Fruit fly (Drosophila melanogaster): Measurements from ENCODE around the gene TP53INP.
A peak's percentile ranks its signal among the peaks of the same experiment; 100 is the strongest.

The TP53INP gene

DNA sequence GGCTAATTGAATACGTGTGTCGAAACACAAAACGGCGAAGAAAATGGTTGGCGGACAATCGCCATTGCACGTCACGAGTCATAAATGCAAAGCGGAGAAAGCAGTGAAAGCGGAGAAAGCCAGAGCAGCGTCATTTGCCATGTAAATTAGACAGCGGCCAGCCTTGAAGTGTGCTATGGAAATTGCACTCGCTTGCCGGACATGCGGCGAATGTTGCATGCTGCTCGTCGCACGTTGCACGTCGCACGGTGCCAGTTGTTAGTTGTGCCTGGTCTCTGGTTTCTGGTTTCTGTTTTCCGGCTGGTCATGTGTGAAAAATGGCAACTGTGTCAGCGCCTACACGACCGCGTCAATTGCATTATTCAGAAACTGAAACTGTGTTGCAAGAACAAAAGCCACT is 29.2 kb upstream of the TP53INP start:
- TF ChIP-seq psq (optimal IDR thresholded peaks at IDR 0.05) (no peak), CG8478 (optimal IDR thresholded peaks at IDR 0.05) (no peak), Dll (optimal IDR thresholded peaks at IDR 0.05) (no peak), EcR (GFP tag; optimal IDR thresholded peaks at IDR 0.05) (no peak)

DNA sequence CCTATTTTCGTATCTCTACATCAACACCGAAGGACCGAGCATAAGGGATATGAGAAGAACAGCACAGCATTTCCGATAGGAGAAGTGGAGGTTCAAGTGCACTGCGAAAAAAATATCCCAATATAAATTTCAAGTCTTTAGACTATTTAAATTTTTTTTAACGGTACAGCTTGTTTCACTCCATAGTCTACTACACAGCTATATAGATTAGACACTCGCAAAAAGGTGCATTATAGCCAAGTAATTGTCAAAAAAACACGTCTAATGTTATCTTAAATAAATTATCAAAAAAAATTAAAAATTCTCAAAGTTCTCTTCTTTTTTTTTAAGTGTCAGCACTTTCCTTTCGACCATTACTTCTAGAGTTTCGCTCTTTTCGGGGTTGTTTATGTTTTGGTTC is 27.8 kb upstream of the TP53INP start:
- no peak for TF ChIP-seq Dll (optimal IDR thresholded peaks at IDR 0.05)
- TF ChIP-seq pan (optimal IDR thresholded peaks at IDR 0.05): no peak
- TF ChIP-seq EcR (GFP tag; optimal IDR thresholded peaks at IDR 0.05): no peak
- no peak for TF ChIP-seq usp (GFP tag; optimal IDR thresholded peaks at IDR 0.05)
- TF ChIP-seq psq (optimal IDR thresholded peaks at IDR 0.05): no peak

dm6 chr3L:4380231-4380645 is 26.5 kb upstream of the TP53INP start, which contains the start of gene DopEcR:
Gene DopEcR (minus strand): TSS chr3L:4380387.
- TF ChIP-seq Dll (optimal IDR thresholded peaks at IDR 0.05) (peak; percentile 41), usp (GFP tag; optimal IDR thresholded peaks at IDR 0.05) (no peak)

DNA sequence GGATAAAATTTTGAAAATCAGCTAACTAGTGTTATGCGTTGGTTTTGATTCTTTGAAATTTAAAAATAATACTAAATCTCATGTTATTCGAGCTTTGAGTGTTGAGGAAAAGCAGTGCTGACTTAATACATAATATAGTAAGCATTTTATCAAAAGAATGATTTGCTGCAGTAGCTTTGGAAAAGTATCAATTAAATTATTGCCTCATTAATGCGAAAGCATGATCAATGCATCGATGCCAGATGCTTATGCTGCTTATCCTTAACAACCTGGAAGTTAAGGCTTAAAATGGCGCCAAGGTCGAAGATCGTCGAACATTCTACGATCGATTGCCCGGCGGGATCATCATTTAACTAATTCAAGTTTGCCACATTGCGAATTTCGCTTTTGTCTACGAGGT is 25.2 kb upstream of the TP53INP start, which contains the start of gene CG32240:
Gene CG32240 (minus strand): TSS at position 101 of the 400 bp plus-strand sequence.
- no peak for TF ChIP-seq usp (GFP tag; optimal IDR thresholded peaks at IDR 0.05)
- no peak for TF ChIP-seq psq (optimal IDR thresholded peaks at IDR 0.05)
- TF ChIP-seq pan (optimal IDR thresholded peaks at IDR 0.05): no peak
- TF ChIP-seq CG8478 (optimal IDR thresholded peaks at IDR 0.05): no peak
- TF ChIP-seq Dll (optimal IDR thresholded peaks at IDR 0.05): no peak
- no peak for TF ChIP-seq EcR (GFP tag; optimal IDR thresholded peaks at IDR 0.05)

- no peak for TF ChIP-seq psq (optimal IDR thresholded peaks at IDR 0.05)
- no peak for TF ChIP-seq usp (GFP tag; optimal IDR thresholded peaks at IDR 0.05)
- no peak for TF ChIP-seq pan (optimal IDR thresholded peaks at IDR 0.05)
- TF ChIP-seq Dll (optimal IDR thresholded peaks at IDR 0.05): no peak
- TF ChIP-seq CG8478 (optimal IDR thresholded peaks at IDR 0.05): no peak
- no peak for TF ChIP-seq EcR (GFP tag; optimal IDR thresholded peaks at IDR 0.05)
Measured at dm6 chr3L:4382581-4382980, 24.2 kb upstream of the TP53INP start.

dm6 chr3L:4383104-4383503 is 23.6 kb upstream of the TP53INP start:
- TF ChIP-seq CG8478 (optimal IDR thresholded peaks at IDR 0.05) (no peak), EcR (GFP tag; optimal IDR thresholded peaks at IDR 0.05) (no peak), psq (optimal IDR thresholded peaks at IDR 0.05) (no peak), Dll (optimal IDR thresholded peaks at IDR 0.05) (no peak), pan (optimal IDR thresholded peaks at IDR 0.05) (no peak), usp (GFP tag; optimal IDR thresholded peaks at IDR 0.05) (no peak)

DNA sequence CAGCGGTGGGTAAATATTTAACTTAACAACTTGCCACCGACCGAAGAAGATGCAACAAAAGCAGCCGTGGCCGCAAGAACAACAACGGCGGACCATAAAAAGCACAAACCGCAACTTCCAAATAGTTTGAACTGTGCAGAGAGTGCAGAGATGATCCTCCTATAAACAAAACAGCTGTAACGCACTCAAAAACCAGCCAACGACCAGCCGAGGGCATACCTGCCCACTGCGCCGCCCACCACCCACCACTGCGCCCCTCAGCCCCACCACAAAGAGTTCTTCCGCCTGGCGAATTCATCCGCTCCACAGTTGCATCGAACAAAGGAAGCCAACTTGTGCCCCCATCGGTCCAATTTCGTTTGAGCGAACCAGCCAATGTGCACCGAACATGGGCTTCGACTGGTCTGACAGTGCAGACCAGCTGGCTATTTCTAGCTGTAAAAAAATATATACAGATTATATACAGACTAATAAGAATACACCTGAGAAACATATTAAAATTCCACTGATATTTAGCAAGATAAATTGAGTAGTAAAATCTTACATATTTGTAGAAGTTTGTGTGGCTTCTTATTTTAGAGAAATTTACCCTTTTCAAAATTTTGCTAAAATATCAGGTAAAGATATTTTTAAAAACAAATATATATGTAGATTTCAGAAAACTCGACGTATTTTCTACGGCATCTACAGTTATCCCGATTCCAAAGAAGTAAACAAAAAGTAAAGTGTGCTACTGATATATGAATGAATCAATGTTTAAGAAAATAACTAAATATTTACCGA is 23.0 kb upstream of the TP53INP start:
- TF ChIP-seq Dll (optimal IDR thresholded peaks at IDR 0.05) (no peak), EcR (GFP tag; optimal IDR thresholded peaks at IDR 0.05) (no peak), pan (optimal IDR thresholded peaks at IDR 0.05) (no peak), CG8478 (optimal IDR thresholded peaks at IDR 0.05) (no peak), psq (optimal IDR thresholded peaks at IDR 0.05) (no peak), usp (GFP tag; optimal IDR thresholded peaks at IDR 0.05) (no peak)

DNA sequence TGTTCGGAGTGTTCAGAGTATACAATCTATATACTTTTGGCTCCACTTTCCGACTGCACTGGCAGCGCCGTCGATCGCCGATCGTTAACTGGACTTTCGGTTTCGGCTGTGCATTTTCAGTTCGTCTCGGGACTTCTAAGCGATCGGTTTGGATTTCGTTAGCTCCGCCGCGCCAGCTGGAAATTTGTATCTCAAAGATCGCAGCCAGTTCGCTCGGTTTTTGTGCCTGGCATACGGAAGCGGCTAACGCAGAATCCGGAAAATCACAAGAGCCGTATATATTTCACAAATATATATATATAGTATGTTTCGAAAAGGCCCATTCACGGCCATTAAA is 22.4 kb upstream of the TP53INP start, which contains the start of gene slow:
Gene slow (plus strand): TSS at position 117 of the 337 bp plus-strand sequence.
- TF ChIP-seq CG8478 (optimal IDR thresholded peaks at IDR 0.05) (no peak), psq (optimal IDR thresholded peaks at IDR 0.05) (no peak), usp (GFP tag; optimal IDR thresholded peaks at IDR 0.05) (no peak), Dll (optimal IDR thresholded peaks at IDR 0.05) (no peak), pan (optimal IDR thresholded peaks at IDR 0.05) (no peak), EcR (GFP tag; optimal IDR thresholded peaks at IDR 0.05) (no peak)

dm6 chr3L:4388215-4388614 is 18.5 kb upstream of the TP53INP start:
- TF ChIP-seq psq (optimal IDR thresholded peaks at IDR 0.05) (no peak), Dll (optimal IDR thresholded peaks at IDR 0.05) (no peak), pan (optimal IDR thresholded peaks at IDR 0.05) (no peak), usp (GFP tag; optimal IDR thresholded peaks at IDR 0.05) (no peak), EcR (GFP tag; optimal IDR thresholded peaks at IDR 0.05) (no peak), CG8478 (optimal IDR thresholded peaks at IDR 0.05) (no peak)

- no peak for TF ChIP-seq Dll (optimal IDR thresholded peaks at IDR 0.05)
Measured at dm6 chr3L:4389104-4389503, 17.6 kb upstream of the TP53INP start.

DNA sequence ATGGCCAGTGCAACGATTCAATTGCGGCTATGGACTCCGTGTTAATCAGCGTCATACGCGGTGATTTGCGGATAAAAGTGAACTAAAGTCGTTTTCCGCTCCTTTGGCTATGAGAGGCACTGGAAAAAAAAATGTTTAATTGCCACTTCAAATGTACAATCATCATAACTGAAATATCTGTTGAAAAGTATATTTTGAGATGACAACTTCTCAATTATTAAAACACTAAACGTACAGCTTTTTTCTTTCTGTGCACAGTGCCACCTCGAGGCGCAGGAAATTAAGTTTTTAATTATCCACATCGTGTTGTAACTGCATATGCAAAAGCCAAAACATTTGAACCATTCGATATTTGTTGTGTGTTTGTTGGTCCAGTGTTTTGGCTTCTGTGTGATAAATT is 13.9 kb upstream of the TP53INP start:
- TF ChIP-seq CG8478 (optimal IDR thresholded peaks at IDR 0.05): no peak
- TF ChIP-seq EcR (GFP tag; optimal IDR thresholded peaks at IDR 0.05): no peak
- no peak for TF ChIP-seq pan (optimal IDR thresholded peaks at IDR 0.05)
- no peak for TF ChIP-seq usp (GFP tag; optimal IDR thresholded peaks at IDR 0.05)
- no peak for TF ChIP-seq psq (optimal IDR thresholded peaks at IDR 0.05)
- no peak for TF ChIP-seq Dll (optimal IDR thresholded peaks at IDR 0.05)

DNA sequence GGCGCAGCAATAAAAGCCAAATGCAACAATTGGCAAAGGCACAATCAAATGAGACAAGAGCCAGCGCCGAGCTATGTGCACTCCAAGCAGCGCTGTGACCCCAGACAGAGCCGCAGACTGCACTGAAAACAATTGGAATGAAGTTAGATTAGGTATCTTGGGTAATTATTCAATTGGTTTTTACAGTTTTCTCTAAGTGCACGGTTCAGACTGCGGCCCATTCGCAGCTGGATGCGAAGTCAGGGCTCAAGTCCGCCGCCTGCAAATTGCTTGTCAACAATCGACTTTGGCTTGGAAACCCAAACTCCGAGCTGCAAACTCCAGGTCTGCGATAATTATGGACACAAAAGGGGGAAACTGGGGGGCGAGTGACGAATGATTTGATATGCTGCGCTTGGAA is 13.1 kb upstream of the TP53INP start:
- peak in 1 of 2 experiments; percentile 55 for TF ChIP-seq EcR (GFP tag; optimal IDR thresholded peaks at IDR 0.05)
- no peak for TF ChIP-seq pan (optimal IDR thresholded peaks at IDR 0.05)
- TF ChIP-seq psq (optimal IDR thresholded peaks at IDR 0.05): no peak
- TF ChIP-seq usp (GFP tag; optimal IDR thresholded peaks at IDR 0.05): no peak
- TF ChIP-seq Dll (optimal IDR thresholded peaks at IDR 0.05): no peak
- TF ChIP-seq CG8478 (optimal IDR thresholded peaks at IDR 0.05): no peak

dm6 chr3L:4395501-4396073 is 11.2 kb upstream of the TP53INP start:
- TF ChIP-seq CG8478 (optimal IDR thresholded peaks at IDR 0.05): no peak
- TF ChIP-seq pan (optimal IDR thresholded peaks at IDR 0.05): no peak
- no peak for TF ChIP-seq psq (optimal IDR thresholded peaks at IDR 0.05)
- TF ChIP-seq Dll (optimal IDR thresholded peaks at IDR 0.05): no peak
- TF ChIP-seq EcR (GFP tag; optimal IDR thresholded peaks at IDR 0.05): no peak
- no peak for TF ChIP-seq usp (GFP tag; optimal IDR thresholded peaks at IDR 0.05)
